Worm (Caenorhabditis elegans) whole organism, midembryonic: Measurements from ENCODE around the gene ZK813.4.

Experiments
- T22C8.4 ChIP-seq: fragments of 200-800 bp; sonication (Bioruptor generic); IDR thresholded peaks from 2 replicates; pipeline ENCODE4 v1.3.6; 2022; ENCODE audit warnings: missing genetic modification characterization, missing compliant biosample characterization
- flt-1 ChIP-seq: fragments of 200-800 bp; sonication (Bioruptor generic); IDR thresholded peaks from 2 replicates; pipeline ENCODE4 v1.3.6; 2022; ENCODE audit warnings: missing genetic modification characterization, missing compliant biosample characterization
- klf-2 ChIP-seq: fragments of 200-800 bp; sonication (Bioruptor generic); conservative IDR thresholded peaks from 2 replicates; pipeline ENCODE4 v1.3.6; 2022; ENCODE audit warnings: missing genetic modification reagents, missing genetic modification characterization, missing compliant biosample characterization
- med-1 ChIP-seq: sonication (generic microtip); optimal IDR thresholded peaks from 2 replicates; lab custom pipeline; 2017; ENCODE audit warnings: missing genetic modification characterization, mild to moderate bottlenecking, missing compliant biosample characterization, antibody characterized with exemption, missing genetic modification reagents; ENCODE audit not compliant: insufficient read depth
- tab-1 ChIP-seq: fragments of 200-800 bp; sonication (Bioruptor generic); IDR thresholded peaks from 2 replicates; pipeline ENCODE4 v1.3.6; 2022; ENCODE audit warnings: missing genetic modification characterization, missing compliant biosample characterization
- ztf-23 ChIP-seq: fragments of 200-800 bp; sonication (Bioruptor generic); IDR thresholded peaks from 2 replicates; pipeline ENCODE4 v1.3.6; 2022; ENCODE audit warnings: missing genetic modification reagents, missing genetic modification characterization, missing compliant biosample characterization
- ztf-29 ChIP-seq: fragments of 200-800 bp; sonication (Bioruptor generic); IDR thresholded peaks from 2 replicates; pipeline ENCODE4 v1.3.6; 2022; ENCODE audit warnings: missing genetic modification reagents, missing genetic modification characterization, missing compliant biosample characterization

ce11 chrX:3380167-3380566, 49.8 kb downstream of the ZK813.4 start, which contains the start of gene ZK563.7:
- no peak for TF ChIP-seq klf-2 (GFP tag; lab: Robert Waterston, UW)
- no peak for TF ChIP-seq ztf-23 (GFP tag; lab: Robert Waterston, UW)
- TF ChIP-seq T22C8.4 (GFP tag; lab: Robert Waterston, UW), result no peak
- no peak for TF ChIP-seq ztf-29 (GFP tag; lab: Robert Waterston, UW)
- no peak for TF ChIP-seq flt-1 (GFP tag; lab: Robert Waterston, UW)
- TF ChIP-seq med-1 (GFP tag; lab: Kevin White, UChicago), result no peak
- no peak for TF ChIP-seq tab-1
